Worm (Caenorhabditis elegans) whole organism, young adult: ENCODE data around the gene rpn-5.

Source experiments
- B0019.2 ChIP-seq: fragments of 200-800 bp; sonication (Bioruptor generic); conservative IDR thresholded peaks from 2 replicates; pipeline ENCODE4 v1.3.6; 2022; ENCODE audit warnings: missing genetic modification reagents, missing genetic modification characterization, missing compliant biosample characterization
- D2030.7 ChIP-seq: fragments of 200-800 bp; sonication (Bioruptor generic); IDR thresholded peaks from 2 replicates; pipeline ENCODE4 v1.3.6; 2022; ENCODE audit warnings: missing genetic modification reagents, missing genetic modification characterization, missing compliant biosample characterization
- F22D6.2 ChIP-seq: sonication (generic microtip); optimal IDR thresholded peaks from 2 replicates; lab custom pipeline; 2016; ENCODE audit warnings: mild to moderate bottlenecking, missing genetic modification characterization, missing compliant biosample characterization
- F33H1.4 ChIP-seq: fragments of 200-800 bp; sonication (Bioruptor generic); IDR thresholded peaks from 2 replicates; pipeline ENCODE4 v1.3.6; 2022; ENCODE audit warnings: missing genetic modification reagents, missing genetic modification characterization, missing compliant biosample characterization
- F37B4.10 ChIP-seq: fragments of 200-800 bp; sonication (Bioruptor generic); IDR thresholded peaks from 2 replicates; pipeline ENCODE4 v1.3.6; 2022; ENCODE audit warnings: missing genetic modification characterization, missing compliant biosample characterization
- F39B2.1 ChIP-seq: fragments of 200-800 bp; sonication (Bioruptor generic); IDR thresholded peaks from 2 replicates; pipeline ENCODE4 v1.3.6; 2022; ENCODE audit warnings: missing genetic modification reagents, missing genetic modification characterization, missing compliant biosample characterization
- F49E8.2 ChIP-seq: sonication (generic microtip); optimal IDR thresholded peaks from 3 replicates; lab custom pipeline; 2017; ENCODE audit warnings: missing genetic modification characterization, mild to moderate bottlenecking, missing compliant biosample characterization, antibody characterized with exemption, moderate library complexity; ENCODE audit not compliant: insufficient read depth
- T26A5.8 ChIP-seq: sonication (generic microtip); optimal IDR thresholded peaks from 2 replicates; lab custom pipeline; 2016; ENCODE audit warnings: missing genetic modification characterization, missing compliant biosample characterization
- Y53G8AR.9 ChIP-seq: fragments of 200-800 bp; sonication (Bioruptor generic); conservative IDR thresholded peaks from 2 replicates; pipeline ENCODE4 v1.3.6; 2022; ENCODE audit warnings: missing genetic modification reagents, missing genetic modification characterization, missing compliant biosample characterization
- Y56A3A.18 ChIP-seq: fragments of 200-800 bp; sonication (Bioruptor generic); IDR thresholded peaks from 2 replicates; pipeline ENCODE4 v1.3.6; 2022; ENCODE audit warnings: missing genetic modification reagents, missing genetic modification characterization, missing compliant biosample characterization
- Y79H2A.3 ChIP-seq: fragments of 200-800 bp; sonication (Bioruptor generic); conservative IDR thresholded peaks from 2 replicates; pipeline ENCODE4 v1.3.6; 2022; ENCODE audit warnings: missing genetic modification reagents, missing genetic modification characterization, missing compliant biosample characterization
- ama-1 ChIP-seq, 3 experiments: fragments of 150-350 bp in 1 of 3; sonication (generic microtip) in 2 of 3; optimal IDR thresholded peaks; 2 replicates each; lab custom pipeline; 2014 to 2018; ENCODE audit warnings: missing biosample characterization in 2 of 3, missing genetic modification characterization in 2 of 3, missing genetic modification reagents in 2 of 3
- athp-1 ChIP-seq: sonication (generic microtip); optimal IDR thresholded peaks from 2 replicates; lab custom pipeline; 2017; ENCODE audit warnings: mild to moderate bottlenecking, missing genetic modification characterization, missing compliant biosample characterization
- attf-3 ChIP-seq: fragments of 200-800 bp; sonication (Bioruptor generic); conservative IDR thresholded peaks from 2 replicates; pipeline ENCODE4 v1.3.6; 2022; ENCODE audit warnings: missing genetic modification reagents, missing genetic modification characterization, missing compliant biosample characterization
- attf-5 ChIP-seq: fragments of 200-800 bp; sonication (Bioruptor generic); optimal IDR thresholded peaks from 2 replicates; lab custom pipeline; 2018; ENCODE audit warnings: mild to moderate bottlenecking, missing genetic modification characterization, missing compliant biosample characterization
- attf-6 ChIP-seq: fragments of 200-800 bp; sonication (Bioruptor generic); IDR thresholded peaks from 2 replicates; pipeline ENCODE4 v1.3.6; 2022; ENCODE audit warnings: missing genetic modification reagents, missing genetic modification characterization, missing compliant biosample characterization
- bed-2 ChIP-seq: fragments of 200-800 bp; sonication (Bioruptor generic); IDR thresholded peaks from 2 replicates; pipeline ENCODE4 v1.3.6; 2022; ENCODE audit warnings: missing genetic modification reagents, missing genetic modification characterization, missing compliant biosample characterization
- cebp-1 ChIP-seq, 2 experiments: fragments of 200-800 bp in 1 of 2; sonication (Bioruptor generic) in 1 of 2; sonication (generic microtip) in 1 of 2; IDR thresholded peaks in 1 of 2; optimal IDR thresholded peaks in 1 of 2; 2 replicates each; pipeline versions ENCODE4 v1.3.6 to Lab custom; 2017 to 2022; ENCODE audit warnings: missing compliant biosample characterization in 2 of 2, missing genetic modification characterization in 2 of 2, mild to moderate bottlenecking in 1 of 2, missing genetic modification reagents in 1 of 2, moderate library complexity in 1 of 2
- ceh-100 ChIP-seq: fragments of 200-800 bp; sonication (Bioruptor generic); IDR thresholded peaks from 2 replicates; pipeline ENCODE4 v1.3.6; 2022; ENCODE audit warnings: missing genetic modification reagents, missing genetic modification characterization, missing compliant biosample characterization
- dox-1 ChIP-seq: fragments of 200-800 bp; sonication (Bioruptor generic); IDR thresholded peaks from 2 replicates; pipeline ENCODE4 v1.3.6; 2022; ENCODE audit warnings: missing genetic modification reagents, missing genetic modification characterization, missing compliant biosample characterization
- him-1 ChIP-seq: sonication (generic microtip); optimal IDR thresholded peaks from 2 replicates; lab custom pipeline; 2016; ENCODE audit warnings: missing genotype, missing genetic modification reagents, missing genetic modification characterization, missing compliant biosample characterization
- hlh-12 ChIP-seq: sonication (generic microtip); optimal IDR thresholded peaks from 2 replicates; lab custom pipeline; 2016; ENCODE audit warnings: missing genetic modification characterization, missing compliant biosample characterization
- hmg-1.2 ChIP-seq: fragments of 200-800 bp; sonication (Bioruptor generic); IDR thresholded peaks from 2 replicates; pipeline ENCODE4 v1.3.6; 2022; ENCODE audit warnings: missing genetic modification reagents, missing genetic modification characterization, missing compliant biosample characterization
- lin-40 ChIP-seq: sonication (generic microtip); optimal IDR thresholded peaks from 2 replicates; lab custom pipeline; 2016; ENCODE audit warnings: missing genetic modification characterization, mild to moderate bottlenecking, missing compliant biosample characterization, missing genotype, missing genetic modification reagents
- lin-54 ChIP-seq: fragments of 200-800 bp; sonication (Bioruptor generic); optimal IDR thresholded peaks from 2 replicates; lab custom pipeline; 2018; ENCODE audit warnings: mild to moderate bottlenecking, missing genetic modification characterization, missing compliant biosample characterization
- lir-1 ChIP-seq: fragments of 200-800 bp; sonication (Bioruptor generic); conservative IDR thresholded peaks from 2 replicates; pipeline ENCODE4 v1.3.6; 2022; ENCODE audit warnings: missing genetic modification reagents, missing genetic modification characterization, missing compliant biosample characterization
- madf-6 ChIP-seq: fragments of 200-800 bp; sonication (Bioruptor generic); IDR thresholded peaks from 2 replicates; pipeline ENCODE4 v1.3.6; 2022; ENCODE audit warnings: missing genetic modification reagents, missing genetic modification characterization, missing compliant biosample characterization
- madf-8 ChIP-seq: fragments of 200-800 bp; sonication (Bioruptor generic); conservative IDR thresholded peaks from 2 replicates; pipeline ENCODE4 v1.3.6; 2022; ENCODE audit warnings: missing genetic modification reagents, missing genetic modification characterization, missing compliant biosample characterization
- mes-4 ChIP-seq: sonication (generic microtip); optimal IDR thresholded peaks from 2 replicates; lab custom pipeline; 2016; ENCODE audit warnings: missing genotype, missing genetic modification characterization, missing compliant biosample characterization
- nhr-120 ChIP-seq: fragments of 200-800 bp; sonication (Bioruptor generic); IDR thresholded peaks from 2 replicates; pipeline ENCODE4 v1.3.6; 2022; ENCODE audit warnings: missing genetic modification characterization, missing compliant biosample characterization
- nhr-27 ChIP-seq: fragments of 200-800 bp; sonication (Bioruptor generic); optimal IDR thresholded peaks from 2 replicates; lab custom pipeline; 2018; ENCODE audit warnings: mild to moderate bottlenecking, missing genetic modification characterization, moderate library complexity, missing compliant biosample characterization
- nhr-80 ChIP-seq: sonication (generic microtip); optimal IDR thresholded peaks from 2 replicates; lab custom pipeline; 2016; ENCODE audit warnings: missing genetic modification characterization, missing compliant biosample characterization
- pha-4 ChIP-seq: fragments of 150-350 bp; sonication (generic microtip); optimal IDR thresholded peaks from 2 replicates; lab custom pipeline; 2014; ENCODE audit warnings: missing biosample characterization, missing genetic modification reagents, missing genetic modification characterization
- sdz-38 ChIP-seq: sonication (generic microtip); optimal IDR thresholded peaks from 2 replicates; lab custom pipeline; 2016; ENCODE audit warnings: missing genotype, missing genetic modification characterization, missing compliant biosample characterization
- snpc-1.1 ChIP-seq: sonication (generic microtip); optimal IDR thresholded peaks from 2 replicates; lab custom pipeline; 2017; ENCODE audit warnings: missing genetic modification characterization, mild to moderate bottlenecking, missing compliant biosample characterization, antibody characterized with exemption, moderate library complexity, missing genotype, missing genetic modification reagents; ENCODE audit not compliant: insufficient read depth
- tbp1 ChIP-seq: fragments of 200-800 bp; sonication (Bioruptor generic); optimal IDR thresholded peaks from 2 replicates; lab custom pipeline; 2018; ENCODE audit warnings: mild to moderate bottlenecking, missing genetic modification characterization, missing compliant biosample characterization
- tlf-1 ChIP-seq: fragments of 200-800 bp; sonication (Bioruptor generic); optimal IDR thresholded peaks from 2 replicates; lab custom pipeline; 2018; ENCODE audit warnings: mild to moderate bottlenecking, missing genetic modification characterization, missing compliant biosample characterization
- xnd-1 ChIP-seq: sonication (generic microtip); optimal IDR thresholded peaks from 2 replicates; lab custom pipeline; 2016; ENCODE audit warnings: missing genotype, missing genetic modification reagents, missing genetic modification characterization, missing compliant biosample characterization
- ztf-18 ChIP-seq: sonication (generic microtip); optimal IDR thresholded peaks from 2 replicates; lab custom pipeline; 2016; ENCODE audit warnings: missing genotype, mild to moderate bottlenecking, missing genetic modification characterization, missing compliant biosample characterization
- ztf-22 ChIP-seq: fragments of 200-800 bp; sonication (Bioruptor generic); optimal IDR thresholded peaks from 2 replicates; lab custom pipeline; 2018; ENCODE audit warnings: mild to moderate bottlenecking, missing genetic modification characterization, moderate library complexity, missing compliant biosample characterization
- ztf-26 ChIP-seq: sonication (generic microtip); optimal IDR thresholded peaks from 2 replicates; lab custom pipeline; 2017; ENCODE audit warnings: missing genetic modification characterization, missing compliant biosample characterization

rpn-5 gene

ce11 chrII:4745281-4745680 is 47.1 kb upstream of the rpn-5 start:
- TF ChIP-seq madf-8 (GFP tag; lab: Robert Waterston, UW), result no peak
- TF ChIP-seq F37B4.10, result no peak
- TF ChIP-seq hmg-1.2 (GFP tag; lab: Robert Waterston, UW), result no peak
- TF ChIP-seq attf-5, result no peak
- TF ChIP-seq nhr-80 (tag; lab: Kevin White, UChicago), result no peak
- no peak for TF ChIP-seq lir-1 (GFP tag; lab: Robert Waterston, UW)
- TF ChIP-seq tbp1 (GFP tag; lab: Kevin White, UChicago), result peak; percentile 28
- TF ChIP-seq T26A5.8 (tag; lab: Kevin White, UChicago), result no peak
- TF ChIP-seq nhr-27 (tag; lab: Kevin White, UChicago), result no peak
- no peak for TF ChIP-seq mes-4 (tag; lab: Kevin White, UChicago)
- peak; percentile 43 for TF ChIP-seq lin-40 (tag; lab: Kevin White, UChicago)
- no peak for TF ChIP-seq nhr-120 (GFP tag; lab: Robert Waterston, UW)
- TF ChIP-seq ztf-22, result no peak
- no peak for TF ChIP-seq snpc-1.1
- peak; percentile 76 for TF ChIP-seq ztf-26 (tag; lab: Kevin White, UChicago)
- TF ChIP-seq Y53G8AR.9, result 0 out of 2 replicates have a peak, but pooled peaks have one; percentile 45
- no peak for TF ChIP-seq F39B2.1 (GFP tag; lab: Robert Waterston, UW)
- no peak for TF ChIP-seq tlf-1 (GFP tag; lab: Kevin White, UChicago)
- no peak for TF ChIP-seq cebp-1 (GFP tag; IDR thresholded peaks at IDR 0.05; lab: Robert Waterston, UW)
- peak; percentile 31 for TF ChIP-seq cebp-1 (tag; optimal IDR thresholded peaks at IDR 0.05; lab: Kevin White, UChicago)
- no peak for TF ChIP-seq sdz-38 (tag; lab: Kevin White, UChicago)
- peak; percentile 13 for TF ChIP-seq lin-54 (GFP tag; lab: Kevin White, UChicago)

- TF ChIP-seq hlh-12 (tag; lab: Kevin White, UChicago) (no peak), madf-6 (peak; percentile 20; the same call in 1 of the 2 replicates), ama-1 (optimal IDR thresholded peaks at IDR 0.05; lab: Kevin White, UChicago) (peak; percentile 49), ama-1 (GFP tag; optimal IDR thresholded peaks at IDR 0.05; lab: Kevin White, UChicago) (no peak), hmg-1.2 (GFP tag; lab: Robert Waterston, UW) (0 out of 2 replicates have a peak, but pooled peaks have one; percentile 7), nhr-80 (tag; lab: Kevin White, UChicago) (peak; percentile 45), cebp-1 (GFP tag; IDR thresholded peaks at IDR 0.05; lab: Robert Waterston, UW) (no peak), cebp-1 (tag; optimal IDR thresholded peaks at IDR 0.05; lab: Kevin White, UChicago) (peak; percentile 0), Y56A3A.18 (0 out of 2 replicates have a peak, but pooled peaks have one; percentile 43), tbp1 (GFP tag; lab: Kevin White, UChicago) (no peak)
- TF ChIP-seq, all 124 proteins: peak for 6
These were observed 43.4 kb upstream of the rpn-5 start, which contains the start of gene acs-11 for ce11 chrII:4741527-4742187. Gene acs-11, plus strand, starts transcription at chrII:4742137.

ce11 chrII:4739984-4740462 is 41.8 kb upstream of the rpn-5 start, which contains the start of gene eas-1:
Gene eas-1, plus strand, starts transcription at chrII:4740412.
- TF ChIP-seq F33H1.4 (GFP tag; lab: Robert Waterston, UW) (peak; percentile 67), tlf-1 (GFP tag; lab: Kevin White, UChicago) (peak; percentile 20), attf-6 (GFP tag; lab: Robert Waterston, UW) (no peak), athp-1 (tag; lab: Kevin White, UChicago) (peak; percentile 33), Y79H2A.3 (GFP tag; lab: Robert Waterston, UW) (no peak), attf-3 (GFP tag; lab: Robert Waterston, UW) (peak; percentile 51; the same call in 1 of the 2 replicates), madf-8 (GFP tag; lab: Robert Waterston, UW) (peak; percentile 45), pha-4 (tag; lab: Kevin White, UChicago) (no peak), F22D6.2 (peak; percentile 8), ztf-18 (peak; percentile 27), bed-2 (GFP tag; lab: Robert Waterston, UW) (peak; percentile 69; the same call in 1 of the 2 replicates), lin-40 (tag; lab: Kevin White, UChicago) (peak; percentile 65), B0019.2 (GFP tag; lab: Robert Waterston, UW) (peak; percentile 33; the same call in 1 of the 2 replicates), nhr-27 (tag; lab: Kevin White, UChicago) (no peak), ztf-22 (no peak), dox-1 (peak; percentile 79), ceh-100 (peak; percentile 69), F49E8.2 (tag; lab: Kevin White, UChicago) (no peak), him-1 (tag; lab: Kevin White, UChicago) (peak; percentile 61), cebp-1 (GFP tag; IDR thresholded peaks at IDR 0.05; lab: Robert Waterston, UW) (no peak), cebp-1 (tag; optimal IDR thresholded peaks at IDR 0.05; lab: Kevin White, UChicago) (no peak), xnd-1 (peak; percentile 21), D2030.7 (peak; percentile 70)
